Fruit fly (Drosophila melanogaster): ENCODE results near the gene CG4666.

Gene CG4666

dm6 chrX:6067281-6068008 is 10.1 kb downstream of the CG4666 start, which contains the start of gene CG5928 (continued):
- TF ChIP-seq CG4730 (GFP tag; IDR thresholded peaks at IDR 0.05), result no peak
- no peak for TF ChIP-seq Optix (GFP tag; IDR thresholded peaks at IDR 0.05)
- TF ChIP-seq Dp (GFP tag; optimal IDR thresholded peaks at IDR 0.05), result no peak
- TF ChIP-seq CG17385 (GFP tag; optimal IDR thresholded peaks at IDR 0.05), result peak; percentile 23
- TF ChIP-seq Ssrp (tag; optimal IDR thresholded peaks at IDR 0.05), result no peak
- peak; percentile 63 for TF ChIP-seq dmrt99B (tag; optimal IDR thresholded peaks at IDR 0.05)
- no peak for TF ChIP-seq cas (GFP tag; IDR thresholded peaks at IDR 0.05)
- no peak for TF ChIP-seq Hsf (GFP tag; optimal IDR thresholded peaks at IDR 0.05)
- no peak for TF ChIP-seq exex (tag; optimal IDR thresholded peaks at IDR 0.05)
- TF ChIP-seq CG13424 (tag; optimal IDR thresholded peaks at IDR 0.05), result peak; percentile 58
- 0 out of 2 replicates have a peak, but pooled peaks have one; percentile 30 for TF ChIP-seq CG4360 (GFP tag; IDR thresholded peaks at IDR 0.05)
- TF ChIP-seq HLH3B (GFP tag; IDR thresholded peaks at IDR 0.05), result peak; percentile 50; the same call in 1 of the 2 replicates
- no peak for TF ChIP-seq CG16815 (GFP tag; optimal IDR thresholded peaks at IDR 0.05)
- TF ChIP-seq NFAT (GFP tag; IDR thresholded peaks at IDR 0.05), result no peak
- TF ChIP-seq br (optimal IDR thresholded peaks at IDR 0.05), result no peak
- TF ChIP-seq CG18764 (GFP tag; optimal IDR thresholded peaks at IDR 0.05), result no peak
- TF ChIP-seq CG15514 (GFP tag; optimal IDR thresholded peaks at IDR 0.05), result no peak
- no peak for TF ChIP-seq klu (GFP tag; IDR thresholded peaks at IDR 0.05)
- no peak for TF ChIP-seq z (GFP tag; IDR thresholded peaks at IDR 0.05)
- no peak for TF ChIP-seq Gug (GFP tag; IDR thresholded peaks at IDR 0.05)
- peak; percentile 15 for TF ChIP-seq Six4 (GFP tag; optimal IDR thresholded peaks at IDR 0.05)
- TF ChIP-seq Hr51 (GFP tag; optimal IDR thresholded peaks at IDR 0.05), result peak in 1 of 2 experiments; percentile 76
- no peak for TF ChIP-seq az2 (GFP tag; optimal IDR thresholded peaks at IDR 0.05)
- no peak for TF ChIP-seq Dip2 (GFP tag; IDR thresholded peaks at IDR 0.05)
- peak; percentile 13 for TF ChIP-seq BtbVII (GFP tag; optimal IDR thresholded peaks at IDR 0.05)
- no peak for TF ChIP-seq Sry-δ (GFP tag; optimal IDR thresholded peaks at IDR 0.05)
- no peak for TF ChIP-seq Atf-2 (GFP tag; optimal IDR thresholded peaks at IDR 0.05)
- TF ChIP-seq pb (GFP tag; optimal IDR thresholded peaks at IDR 0.05), result no peak
- no peak for TF ChIP-seq Rx (GFP tag; IDR thresholded peaks at IDR 0.05)
- TF ChIP-seq chinmo (GFP tag; IDR thresholded peaks at IDR 0.05; ENCODE audit: partially characterized antibody), result no peak
- no peak for TF ChIP-seq Oaz (GFP tag; IDR thresholded peaks at IDR 0.05)
- no peak for TF ChIP-seq CG9215 (GFP tag; IDR thresholded peaks at IDR 0.05)
- no peak for TF ChIP-seq Drgx (GFP tag; IDR thresholded peaks at IDR 0.05)
- no peak for TF ChIP-seq CG2875 (GFP tag; optimal IDR thresholded peaks at IDR 0.05)
- no peak for TF ChIP-seq org-1 (GFP tag; optimal IDR thresholded peaks at IDR 0.05)
- no peak for TF ChIP-seq B-H1 (GFP tag; IDR thresholded peaks at IDR 0.05)
- TF ChIP-seq Med (GFP tag), result peak; percentile 16
- no peak for TF ChIP-seq CG12744 (GFP tag; optimal IDR thresholded peaks at IDR 0.05)
- TF ChIP-seq CG6683 (GFP tag; optimal IDR thresholded peaks at IDR 0.05), result no peak
- TF ChIP-seq gem (tag; optimal IDR thresholded peaks at IDR 0.05), result peak; percentile 63
- TF ChIP-seq CG3726 (GFP tag; IDR thresholded peaks at IDR 0.05), result no peak
- no peak for TF ChIP-seq CG33213 (GFP tag; optimal IDR thresholded peaks at IDR 0.05)
- no peak for TF ChIP-seq ab (GFP tag; optimal IDR thresholded peaks at IDR 0.05)
- no peak for TF ChIP-seq Antp (GFP tag; optimal IDR thresholded peaks at IDR 0.05)
- no peak for TF ChIP-seq en (GFP tag; optimal IDR thresholded peaks at IDR 0.05)
- TF ChIP-seq CG8388 (GFP tag; optimal IDR thresholded peaks at IDR 0.05), result peak; percentile 16
- peak; percentile 38 for TF ChIP-seq ind (GFP tag; optimal IDR thresholded peaks at IDR 0.05)
- TF ChIP-seq CG12155 (GFP tag; optimal IDR thresholded peaks at IDR 0.05), result no peak
- no peak for TF ChIP-seq h (optimal IDR thresholded peaks at IDR 0.05)
- no peak for TF ChIP-seq onecut (GFP tag; IDR thresholded peaks at IDR 0.05)
- no peak for TF ChIP-seq CG6272 (GFP tag; IDR thresholded peaks at IDR 0.05)
- no peak for TF ChIP-seq CG13624 (GFP tag; optimal IDR thresholded peaks at IDR 0.05)
